Fruit fly (Drosophila melanogaster): ENCODE results near the gene CG15368.

- TF ChIP-seq CG8478 (optimal IDR thresholded peaks at IDR 0.05) = no peak
- no peak for TF ChIP-seq CTCF (optimal IDR thresholded peaks at IDR 0.05)
Measured at dm6 chrX:9216572-9216971, 987 bp downstream of the CG15368 start, which contains the start of gene CG15369.
